Fruit fly (Drosophila melanogaster) whole organism, larva: ENCODE results near the gene Sgs4.
"Not testable (repeated sequence)": the region's sequence is repeated elsewhere in the genome, so short reads cannot be mapped to it uniquely, and the experiment has no call there.

Experiments
- noc ChIP-seq: fragments of 200-800 bp; sonication (Bioruptor generic); optimal IDR thresholded peaks from 3 replicates; lab custom pipeline; 2019; ENCODE audit warnings: missing biosample characterization, mild to moderate bottlenecking, missing genetic modification characterization, moderate library complexity

The Sgs4 gene

dm6 chrX:3249789-3250188, at the start of gene Sgs4:
Gene Sgs4 (plus strand): TSS chrX:3250089.
- no peak for TF ChIP-seq noc

dm6 chrX:3205887-3206794, 43.7 kb upstream of the Sgs4 start:
- TF ChIP-seq noc: no peak

- TF ChIP-seq noc: no peak
Observed at dm6 chrX:3233683-3234082, 16.2 kb upstream of the Sgs4 start.

- TF ChIP-seq noc: no peak
Observed at dm6 chrX:3236586-3236985, 13.3 kb upstream of the Sgs4 start, which contains the start of gene CG14265. Gene CG14265 (minus strand): TSS chrX:3236686.

- TF ChIP-seq noc: not testable (repeated sequence)
Observed at dm6 chrX:3240471-3240870, 9.4 kb upstream of the Sgs4 start, which contains the start of gene ng2. Gene ng2 (minus strand): TSS chrX:3240571.

- TF ChIP-seq noc: no peak
Observed at dm6 chrX:3241984-3242462, 7.9 kb upstream of the Sgs4 start, which contains the start of the genes ng3 and ng1. Gene ng3 (minus strand): TSS chrX:3242084. Gene ng1 (plus strand): TSS chrX:3242412.

dm6 chrX:3244120-3244519, 5.8 kb upstream of the Sgs4 start, which contains the start of gene ng4:
Gene ng4 (minus strand): TSS chrX:3244220.
- TF ChIP-seq noc: no peak

- no peak for TF ChIP-seq noc
Observed at dm6 chrX:3249189-3249588, 700 bp upstream of the Sgs4 start, which contains the start of gene Pig1. Gene Pig1 (minus strand): TSS chrX:3249289.

dm6 chrX:3255569-3256309, 5.8 kb downstream of the Sgs4 start:
- TF ChIP-seq noc: peak; percentile 93

- peak; percentile 44 for TF ChIP-seq noc
Observed at dm6 chrX:3260536-3260935, 10.6 kb downstream of the Sgs4 start.

- TF ChIP-seq noc: peak; percentile 69
Observed at dm6 chrX:3265828-3266227, 15.9 kb downstream of the Sgs4 start.

- TF ChIP-seq noc: peak; percentile 43
Observed at dm6 chrX:3273557-3273956, 23.7 kb downstream of the Sgs4 start.

- no peak for TF ChIP-seq noc
Observed at dm6 chrX:3281958-3282357, 32.1 kb downstream of the Sgs4 start.

- TF ChIP-seq noc: no peak
Observed at dm6 chrX:3288247-3288838, 38.5 kb downstream of the Sgs4 start.

- TF ChIP-seq noc: no peak
Observed at dm6 chrX:3288909-3289706, 39.2 kb downstream of the Sgs4 start.
